Worm (Caenorhabditis elegans): Measurements from ENCODE around the gene ZK402.5.

Gene ZK402.5

ce11 chrX:1375071-1375470, 26.1 kb downstream of the ZK402.5 start:
- 0 out of 2 replicates have a peak, but pooled peaks have one; percentile 21 for TF ChIP-seq scrt-1 (GFP tag; IDR thresholded peaks at IDR 0.05)
- 0 out of 2 replicates have a peak, but pooled peaks have one; percentile 7 for TF ChIP-seq tbx-37 (GFP tag; conservative IDR thresholded peaks at IDR 0.05)
- TF ChIP-seq sea-1 (GFP tag; conservative IDR thresholded peaks at IDR 0.05) = peak; percentile 80
- peak; percentile 87 for TF ChIP-seq flt-1 (GFP tag; IDR thresholded peaks at IDR 0.05)
- peak; percentile 93 for TF ChIP-seq pes-1 (GFP tag; IDR thresholded peaks at IDR 0.05)
- TF ChIP-seq tbx-11 (GFP tag; IDR thresholded peaks at IDR 0.05) = peak; percentile 60; the same call in 1 of the 2 replicates

ce11 chrX:1372464-1372863, 28.7 kb downstream of the ZK402.5 start:
- TF ChIP-seq ceh-13 (GFP tag; optimal IDR thresholded peaks at IDR 0.05) = no peak
- no peak for TF ChIP-seq tra-4 (tag; optimal IDR thresholded peaks at IDR 0.05)
- no peak for TF ChIP-seq B0310.2 (tag; optimal IDR thresholded peaks at IDR 0.05)
- TF ChIP-seq ets-7 (tag; optimal IDR thresholded peaks at IDR 0.05) = no peak
- TF ChIP-seq ceh-36 (tag; optimal IDR thresholded peaks at IDR 0.05) = no peak
- no peak for TF ChIP-seq ama-1 (optimal IDR thresholded peaks at IDR 0.05)
- TF ChIP-seq tbx-11 (GFP tag; IDR thresholded peaks at IDR 0.05) = no peak
- TF ChIP-seq tbx-37 (GFP tag; conservative IDR thresholded peaks at IDR 0.05) = no peak
- no peak for TF ChIP-seq flt-1 (GFP tag; IDR thresholded peaks at IDR 0.05)
- TF ChIP-seq aly-1 (tag; optimal IDR thresholded peaks at IDR 0.05) = no peak

ce11 chrX:1371688-1372087, 29.5 kb downstream of the ZK402.5 start, which contains the start of gene fbxa-190:
Gene fbxa-190, plus strand, starts transcription at chrX:1372012.
- TF ChIP-seq ets-7 (tag; optimal IDR thresholded peaks at IDR 0.05) (no peak), ceh-13 (GFP tag; optimal IDR thresholded peaks at IDR 0.05) (no peak), scrt-1 (GFP tag; IDR thresholded peaks at IDR 0.05) (no peak), F13C5.2 (tag; optimal IDR thresholded peaks at IDR 0.05) (no peak), pes-1 (GFP tag; IDR thresholded peaks at IDR 0.05) (no peak), B0310.2 (tag; optimal IDR thresholded peaks at IDR 0.05) (no peak), hmg-4 (GFP tag; optimal IDR thresholded peaks at IDR 0.05) (no peak), flt-1 (GFP tag; IDR thresholded peaks at IDR 0.05) (no peak), sea-1 (GFP tag; conservative IDR thresholded peaks at IDR 0.05) (no peak), tbx-37 (GFP tag; conservative IDR thresholded peaks at IDR 0.05) (no peak), aly-1 (tag; optimal IDR thresholded peaks at IDR 0.05) (no peak), ceh-36 (tag; optimal IDR thresholded peaks at IDR 0.05) (no peak), tra-4 (tag; optimal IDR thresholded peaks at IDR 0.05) (no peak), tbx-11 (GFP tag; IDR thresholded peaks at IDR 0.05) (no peak), ama-1 (optimal IDR thresholded peaks at IDR 0.05) (no peak), hmbx-1 (tag; optimal IDR thresholded peaks at IDR 0.05) (no peak), hnd-1 (tag; optimal IDR thresholded peaks at IDR 0.05) (no peak)

ce11 chrX:1370736-1371281, 30.4 kb downstream of the ZK402.5 start, which contains the start of gene F56C3.7:
Gene F56C3.7, minus strand, starts transcription at chrX:1370786.
- TF ChIP-seq pes-1 (GFP tag; IDR thresholded peaks at IDR 0.05) (no peak), hmbx-1 (tag; optimal IDR thresholded peaks at IDR 0.05) (no peak), ama-1 (optimal IDR thresholded peaks at IDR 0.05) (no peak), ceh-36 (tag; optimal IDR thresholded peaks at IDR 0.05) (no peak), B0310.2 (tag; optimal IDR thresholded peaks at IDR 0.05) (no peak), ets-7 (tag; optimal IDR thresholded peaks at IDR 0.05) (no peak), ceh-13 (GFP tag; optimal IDR thresholded peaks at IDR 0.05) (no peak), scrt-1 (GFP tag; IDR thresholded peaks at IDR 0.05) (no peak), tra-4 (tag; optimal IDR thresholded peaks at IDR 0.05) (no peak), tbx-37 (GFP tag; conservative IDR thresholded peaks at IDR 0.05) (no peak), hmg-4 (GFP tag; optimal IDR thresholded peaks at IDR 0.05) (no peak), sea-1 (GFP tag; conservative IDR thresholded peaks at IDR 0.05) (no peak), tbx-11 (GFP tag; IDR thresholded peaks at IDR 0.05) (no peak), F13C5.2 (tag; optimal IDR thresholded peaks at IDR 0.05) (no peak), hnd-1 (tag; optimal IDR thresholded peaks at IDR 0.05) (no peak), flt-1 (GFP tag; IDR thresholded peaks at IDR 0.05) (no peak), aly-1 (tag; optimal IDR thresholded peaks at IDR 0.05) (no peak)

ce11 chrX:1367416-1367815, 33.7 kb downstream of the ZK402.5 start, which contains the start of gene dgn-2:
Gene dgn-2, minus strand, starts transcription at chrX:1367516.
- TF ChIP-seq scrt-1 (GFP tag; IDR thresholded peaks at IDR 0.05) (no peak), tbx-37 (GFP tag; conservative IDR thresholded peaks at IDR 0.05) (no peak), hmbx-1 (tag; optimal IDR thresholded peaks at IDR 0.05) (no peak), ceh-13 (GFP tag; optimal IDR thresholded peaks at IDR 0.05) (no peak), aly-1 (tag; optimal IDR thresholded peaks at IDR 0.05) (no peak), pes-1 (GFP tag; IDR thresholded peaks at IDR 0.05) (no peak), sea-1 (GFP tag; conservative IDR thresholded peaks at IDR 0.05) (no peak), B0310.2 (tag; optimal IDR thresholded peaks at IDR 0.05) (no peak), tbx-11 (GFP tag; IDR thresholded peaks at IDR 0.05) (no peak)

- TF ChIP-seq aly-1 (tag; optimal IDR thresholded peaks at IDR 0.05) (no peak), B0310.2 (tag; optimal IDR thresholded peaks at IDR 0.05) (no peak), pes-1 (GFP tag; IDR thresholded peaks at IDR 0.05) (no peak), tbx-37 (GFP tag; conservative IDR thresholded peaks at IDR 0.05) (no peak), hmbx-1 (tag; optimal IDR thresholded peaks at IDR 0.05) (no peak), ama-1 (optimal IDR thresholded peaks at IDR 0.05) (no peak), ets-7 (tag; optimal IDR thresholded peaks at IDR 0.05) (no peak), hnd-1 (tag; optimal IDR thresholded peaks at IDR 0.05) (no peak), ceh-13 (GFP tag; optimal IDR thresholded peaks at IDR 0.05) (no peak), ceh-36 (tag; optimal IDR thresholded peaks at IDR 0.05) (no peak)
Observed at ce11 chrX:1360631-1361030, 40.5 kb downstream of the ZK402.5 start, which contains the start of gene F56C3.4. Gene F56C3.4, minus strand, starts transcription at chrX:1360731.

- no peak for TF ChIP-seq ama-1 (optimal IDR thresholded peaks at IDR 0.05)
- TF ChIP-seq tra-4 (tag; optimal IDR thresholded peaks at IDR 0.05) = no peak
- TF ChIP-seq tbx-37 (GFP tag; conservative IDR thresholded peaks at IDR 0.05) = no peak
- TF ChIP-seq flt-1 (GFP tag; IDR thresholded peaks at IDR 0.05) = no peak
- no peak for TF ChIP-seq pes-1 (GFP tag; IDR thresholded peaks at IDR 0.05)
- TF ChIP-seq F13C5.2 (tag; optimal IDR thresholded peaks at IDR 0.05) = no peak
Observed at ce11 chrX:1358295-1358694, 42.9 kb downstream of the ZK402.5 start, which contains the start of gene F56C3.3. Gene F56C3.3, minus strand, starts transcription at chrX:1358395.
